Fruit fly (Drosophila melanogaster) whole organism, embryonic: ENCODE data around the gene CG18473.

Experiments used
- Abd-B ChIP-seq: fragments of 200-800 bp; sonication (Bioruptor generic); optimal IDR thresholded peaks from 2 replicates; lab custom pipeline; 2018; ENCODE audit warnings: missing biosample characterization, mild to moderate bottlenecking, missing genetic modification characterization, moderate library complexity
- Asciz ChIP-seq: fragments of 200-800 bp; sonication (Bioruptor generic); optimal IDR thresholded peaks from 2 replicates; lab custom pipeline; 2017; ENCODE audit warnings: missing biosample characterization, mild to moderate bottlenecking, missing genetic modification characterization, missing genetic modification reagents
- Atf3 ChIP-seq: fragments of 200-800 bp; sonication (Bioruptor generic); optimal IDR thresholded peaks from 3 replicates; lab custom pipeline; 2016; ENCODE audit warnings: missing biosample characterization, missing genetic modification characterization
- CG12299 ChIP-seq: fragments of 200-800 bp; sonication (Bioruptor generic); optimal IDR thresholded peaks from 2 replicates; lab custom pipeline; 2018; ENCODE audit warnings: missing biosample characterization, mild to moderate bottlenecking, missing genetic modification characterization
- CG1233 ChIP-seq: fragments of 200-800 bp; sonication (Bioruptor generic); optimal IDR thresholded peaks from 4 replicates; lab custom pipeline; 2018; ENCODE audit warnings: missing biosample characterization, mild to moderate bottlenecking, missing genetic modification characterization
- CG13624 ChIP-seq: fragments of 200-800 bp; sonication (Bioruptor generic); optimal IDR thresholded peaks from 2 replicates; lab custom pipeline; 2016; ENCODE audit warnings: missing biosample characterization, missing genetic modification characterization
- CG14014 ChIP-seq: fragments of 200-800 bp; sonication (Bioruptor generic); IDR thresholded peaks from 2 replicates; pipeline ENCODE4 v1.3.6; 2022; ENCODE audit warnings: missing biosample characterization, missing genetic modification characterization
- CG14860 ChIP-seq: fragments of 200-800 bp; sonication (Bioruptor generic); IDR thresholded peaks from 3 replicates; pipeline ENCODE4 v1.3.6; 2022; ENCODE audit warnings: missing biosample characterization, missing genetic modification characterization; ENCODE audit not compliant: partially characterized antibody
- CG1647 ChIP-seq: fragments of 200-800 bp; sonication (Bioruptor generic); optimal IDR thresholded peaks from 3 replicates; lab custom pipeline; 2016; ENCODE audit warnings: missing biosample characterization, missing genetic modification characterization
- CG16863 ChIP-seq: fragments of 200-800 bp; sonication (Bioruptor generic); optimal IDR thresholded peaks from 3 replicates; lab custom pipeline; 2016; ENCODE audit warnings: missing biosample characterization, missing genetic modification characterization
- CG17186 ChIP-seq: fragments of 200-800 bp; sonication (Bioruptor generic); optimal IDR thresholded peaks from 3 replicates; lab custom pipeline; 2017; ENCODE audit warnings: missing biosample characterization, missing genetic modification reagents, missing genetic modification characterization
- CG17802 ChIP-seq: fragments of 200-800 bp; sonication (Bioruptor generic); optimal IDR thresholded peaks from 2 replicates; lab custom pipeline; 2018; ENCODE audit warnings: missing biosample characterization, mild to moderate bottlenecking, missing genetic modification characterization, moderate library complexity
- CG18476 ChIP-seq: fragments of 200-800 bp; sonication (Bioruptor generic); optimal IDR thresholded peaks from 2 replicates; lab custom pipeline; 2016; ENCODE audit warnings: missing biosample characterization, mild to moderate bottlenecking, missing genetic modification characterization
- CG2116 ChIP-seq: fragments of 200-800 bp; sonication (Bioruptor generic); optimal IDR thresholded peaks from 3 replicates; lab custom pipeline; 2018; ENCODE audit warnings: missing biosample characterization, mild to moderate bottlenecking, missing genetic modification characterization
- CG2129 ChIP-seq: fragments of 200-800 bp; sonication (Bioruptor generic); IDR thresholded peaks from 2 replicates; pipeline ENCODE4 v1.3.6; 2022; ENCODE audit warnings: missing biosample characterization, missing genetic modification characterization; ENCODE audit not compliant: partially characterized antibody
- CG3407 ChIP-seq: fragments of 200-800 bp; sonication (Bioruptor generic); optimal IDR thresholded peaks from 2 replicates; lab custom pipeline; 2018; ENCODE audit warnings: missing biosample characterization, mild to moderate bottlenecking, missing genetic modification characterization
- CG4282 ChIP-seq: fragments of 200-800 bp; sonication (Bioruptor generic); optimal IDR thresholded peaks from 2 replicates; lab custom pipeline; 2016; ENCODE audit warnings: missing biosample characterization, missing genetic modification characterization
- CG4360 ChIP-seq: fragments of 200-800 bp; sonication (Bioruptor generic); IDR thresholded peaks from 2 replicates; pipeline ENCODE4 v1.3.6; 2022; ENCODE audit warnings: missing biosample characterization, missing genetic modification characterization
- CG43689 ChIP-seq: fragments of 200-800 bp; sonication (Bioruptor generic); IDR thresholded peaks from 2 replicates; pipeline ENCODE4 v1.3.6; 2022; ENCODE audit warnings: missing biosample characterization, missing genetic modification characterization
- CG6689 ChIP-seq: fragments of 200-800 bp; sonication (Bioruptor generic); IDR thresholded peaks from 2 replicates; pipeline ENCODE4 v1.3.6; 2022; ENCODE audit warnings: missing biosample characterization, missing genetic modification characterization
- CG6765 ChIP-seq: fragments of 200-800 bp; sonication (Bioruptor generic); optimal IDR thresholded peaks from 3 replicates; lab custom pipeline; 2017; ENCODE audit warnings: missing biosample characterization, mild to moderate bottlenecking, missing genetic modification characterization
- CG7928 ChIP-seq: fragments of 200-800 bp; sonication (Bioruptor generic); optimal IDR thresholded peaks from 2 replicates; lab custom pipeline; 2017; ENCODE audit warnings: missing biosample characterization, mild to moderate bottlenecking, missing genetic modification characterization
- CG8944 ChIP-seq: fragments of 200-800 bp; sonication (Bioruptor generic); optimal IDR thresholded peaks from 3 replicates; lab custom pipeline; 2016; ENCODE audit warnings: missing biosample characterization, missing genetic modification characterization
- CG9932 ChIP-seq: fragments of 200-800 bp; sonication (Bioruptor generic); IDR thresholded peaks from 2 replicates; pipeline ENCODE4 v1.3.6; 2022; ENCODE audit warnings: missing biosample characterization, missing genetic modification characterization
- CHES-1-like ChIP-seq: fragments of 200-800 bp; sonication (Bioruptor generic); optimal IDR thresholded peaks from 2 replicates; lab custom pipeline; 2016; ENCODE audit warnings: missing biosample characterization, missing genetic modification characterization
- D19B ChIP-seq: fragments of 200-800 bp; sonication (Bioruptor generic); optimal IDR thresholded peaks from 2 replicates; lab custom pipeline; 2017; ENCODE audit warnings: missing biosample characterization, mild to moderate bottlenecking, missing genetic modification characterization
- Deaf1 ChIP-seq: fragments of 200-800 bp; optimal IDR thresholded peaks from 3 replicates; lab custom pipeline; 2019; ENCODE audit warnings: missing biosample characterization, mild to moderate bottlenecking, missing genetic modification characterization, moderate library complexity
- Dref ChIP-seq: fragments of 200-800 bp; sonication (Bioruptor generic); IDR thresholded peaks from 2 replicates; pipeline ENCODE4 v1.3.6; 2022; ENCODE audit warnings: missing biosample characterization, missing genetic modification characterization
- HHEX ChIP-seq: fragments of 200-800 bp; sonication (Bioruptor generic); optimal IDR thresholded peaks from 3 replicates; lab custom pipeline; 2017; ENCODE audit warnings: missing biosample characterization, mild to moderate bottlenecking, missing genetic modification characterization, missing genetic modification reagents
- HLH54F ChIP-seq: fragments of 200-800 bp; sonication (Bioruptor generic); optimal IDR thresholded peaks from 3 replicates; lab custom pipeline; 2016; ENCODE audit warnings: missing biosample characterization, missing genetic modification characterization
- Hr3 ChIP-seq: fragments of 200-800 bp; sonication (Bioruptor generic); optimal IDR thresholded peaks from 3 replicates; lab custom pipeline; 2016; ENCODE audit warnings: missing biosample characterization, missing genetic modification characterization
- Lpt ChIP-seq: fragments of >200 bp; optimal IDR thresholded peaks from 2 replicates; lab custom pipeline; 2018; ENCODE audit warnings: missing biosample characterization, missing genetic modification characterization
- NfI ChIP-seq: fragments of 200-800 bp; sonication (Bioruptor generic); optimal IDR thresholded peaks from 3 replicates; lab custom pipeline; 2018; ENCODE audit warnings: missing biosample characterization, mild to moderate bottlenecking, missing genetic modification characterization, moderate library complexity
- Oli ChIP-seq: fragments of 200-800 bp; sonication (Bioruptor generic); optimal IDR thresholded peaks from 2 replicates; lab custom pipeline; 2018; ENCODE audit warnings: missing biosample characterization, mild to moderate bottlenecking, missing genetic modification characterization, moderate library complexity
- ap ChIP-seq: fragments of 200-800 bp; sonication (Bioruptor generic); IDR thresholded peaks from 2 replicates; pipeline ENCODE4 v1.3.6; 2022; ENCODE audit warnings: missing biosample characterization, missing genetic modification characterization
- ara ChIP-seq: fragments of 200-800 bp; sonication (Bioruptor generic); IDR thresholded peaks from 2 replicates; pipeline ENCODE4 v1.3.6; 2022; ENCODE audit warnings: missing biosample characterization, missing genetic modification characterization
- bigmax ChIP-seq: fragments of 200-800 bp; sonication (Bioruptor generic); optimal IDR thresholded peaks from 2 replicates; lab custom pipeline; 2018; ENCODE audit warnings: missing biosample characterization, mild to moderate bottlenecking, missing genetic modification characterization
- en ChIP-seq: fragments of 200-800 bp; sonication (Bioruptor generic); optimal IDR thresholded peaks from 2 replicates; lab custom pipeline; 2016; ENCODE audit warnings: missing biosample characterization, missing genetic modification characterization
- h ChIP-seq: fragments of >200 bp; optimal IDR thresholded peaks from 2 replicates; lab custom pipeline; 2017
- hbn ChIP-seq: fragments of 200-800 bp; sonication (Bioruptor generic); IDR thresholded peaks from 2 replicates; pipeline ENCODE4 v1.3.6; 2022; ENCODE audit warnings: missing biosample characterization, missing genetic modification characterization; ENCODE audit not compliant: partially characterized antibody
- kah ChIP-seq: fragments of 200-800 bp; sonication (Bioruptor generic); optimal IDR thresholded peaks from 2 replicates; lab custom pipeline; 2018; ENCODE audit warnings: missing biosample characterization, mild to moderate bottlenecking, missing genetic modification characterization
- klu ChIP-seq: fragments of 200-800 bp; sonication (Bioruptor generic); IDR thresholded peaks from 2 replicates; pipeline ENCODE4 v1.3.6; 2022; ENCODE audit warnings: missing biosample characterization, missing genetic modification characterization
- lola ChIP-seq, 3 experiments: fragments of >200 bp in 2 of 3; fragments of 200-800 bp in 1 of 3; sonication (Bioruptor generic) in 1 of 3; optimal IDR thresholded peaks; 2 replicates each; lab custom pipeline; 2017 to 2019; ENCODE audit warnings: missing biosample characterization in 3 of 3, missing genetic modification characterization in 3 of 3, mild to moderate bottlenecking in 1 of 3, moderate library complexity in 1 of 3
- mld ChIP-seq: fragments of 200-800 bp; sonication (Bioruptor generic); IDR thresholded peaks from 3 replicates; pipeline ENCODE4 v1.3.6; 2022; ENCODE audit warnings: missing biosample characterization, missing genetic modification characterization; ENCODE audit not compliant: partially characterized antibody
- org-1 ChIP-seq: fragments of 200-800 bp; sonication (Bioruptor generic); optimal IDR thresholded peaks from 2 replicates; lab custom pipeline; 2017; ENCODE audit warnings: missing biosample characterization, missing genetic modification characterization
- p53 ChIP-seq: fragments of 200-800 bp; sonication (Bioruptor generic); optimal IDR thresholded peaks from 2 replicates; lab custom pipeline; 2016; ENCODE audit warnings: missing biosample characterization, missing genetic modification characterization
- repo ChIP-seq: fragments of 200-800 bp; sonication (Bioruptor generic); optimal IDR thresholded peaks from 2 replicates; lab custom pipeline; 2016; ENCODE audit warnings: missing biosample characterization, missing genetic modification characterization
- run ChIP-seq: fragments of 200-800 bp; sonication (Bioruptor generic); optimal IDR thresholded peaks from 3 replicates; lab custom pipeline; 2018; ENCODE audit warnings: missing biosample characterization, mild to moderate bottlenecking, missing genetic modification characterization
- tgo ChIP-seq: fragments of 200-800 bp; sonication (Bioruptor generic); IDR thresholded peaks from 3 replicates; pipeline ENCODE4 v1.3.6; 2022; ENCODE audit warnings: missing biosample characterization, missing genetic modification characterization
- unc-4 ChIP-seq: fragments of 200-800 bp; sonication (Bioruptor generic); IDR thresholded peaks from 2 replicates; pipeline ENCODE4 v1.3.6; 2022; ENCODE audit warnings: missing biosample characterization, missing genetic modification characterization; ENCODE audit not compliant: partially characterized antibody
- vnd ChIP-seq: fragments of 200-800 bp; sonication (Bioruptor generic); IDR thresholded peaks from 3 replicates; pipeline ENCODE4 v1.3.6; 2022; ENCODE audit warnings: missing biosample characterization, missing genetic modification characterization; ENCODE audit not compliant: partially characterized antibody
- zen2 ChIP-seq: fragments of 200-800 bp; sonication (Bioruptor generic); IDR thresholded peaks from 3 replicates; pipeline ENCODE4 v1.3.6; 2022; ENCODE audit warnings: missing biosample characterization, missing genetic modification characterization; ENCODE audit not compliant: partially characterized antibody

The CG18473 gene

dm6 chr3R:9353276-9353652, 9.8 kb upstream of the CG18473 start (continued):
- TF ChIP-seq CG12299 (peak; percentile 83), CHES-1-like (GFP tag; lab: Kevin White, UChicago) (peak; percentile 1), repo (GFP tag; lab: Kevin White, UChicago) (no peak), CG17802 (tag; lab: Kevin White, UChicago) (peak; percentile 26), CG2116 (GFP tag; lab: Kevin White, UChicago) (peak; percentile 71), CG1647 (GFP tag; lab: Kevin White, UChicago) (peak; percentile 46), CG17186 (no peak), CG4360 (GFP tag; lab: Robert Waterston, UW) (no peak), vnd (no peak), CG6689 (GFP tag; lab: Robert Waterston, UW) (no peak), Oli (tag; lab: Kevin White, UChicago) (peak; percentile 89), Lpt (GFP tag; lab: Kevin White, UChicago) (no peak), CG8944 (GFP tag; lab: Kevin White, UChicago) (no peak), CG9932 (GFP tag; lab: Robert Waterston, UW) (no peak), bigmax (no peak), CG7928 (GFP tag; lab: Kevin White, UChicago) (peak; percentile 40), Atf3 (no peak), lola (GFP tag; optimal IDR thresholded peaks at IDR 0.05; lab: Kevin White, UChicago) (peak in 1 of 3 experiments; percentile 89), Deaf1 (tag; lab: Kevin White, UChicago) (peak; percentile 63), NfI (GFP tag; lab: Kevin White, UChicago) (peak; percentile 83), en (GFP tag; lab: Kevin White, UChicago) (no peak), CG2129 (no peak), run (peak; percentile 74), CG4282 (GFP tag; lab: Kevin White, UChicago) (no peak), CG14860 (GFP tag; lab: Robert Waterston, UW) (no peak), ara (GFP tag; lab: Robert Waterston, UW) (no peak), zen2 (GFP tag; lab: Robert Waterston, UW) (no peak), HHEX (GFP tag; lab: Kevin White, UChicago) (peak; percentile 87), CG6765 (GFP tag; lab: Kevin White, UChicago) (peak; percentile 36), tgo (no peak), p53 (GFP tag; lab: Kevin White, UChicago) (no peak), Dref (no peak), CG13624 (GFP tag; lab: Kevin White, UChicago) (peak; percentile 6), CG14014 (no peak), CG1233 (peak; percentile 85), Hr3 (GFP tag; lab: Kevin White, UChicago) (peak; percentile 84), Abd-B (GFP tag; lab: Kevin White, UChicago) (no peak), h (no peak), CG3407 (peak; percentile 84), kah (GFP tag; lab: Kevin White, UChicago) (peak; percentile 64), org-1 (GFP tag; lab: Kevin White, UChicago) (peak; percentile 85), CG16863 (peak; percentile 53), D19B (GFP tag; lab: Kevin White, UChicago) (peak; percentile 70), ap (no peak), Asciz (GFP tag; lab: Kevin White, UChicago) (peak; percentile 93), unc-4 (no peak), hbn (GFP tag; lab: Robert Waterston, UW) (no peak), CG43689 (GFP tag; lab: Robert Waterston, UW) (no peak), mld (GFP tag; lab: Robert Waterston, UW) (no peak), klu (GFP tag; lab: Robert Waterston, UW) (no peak), CG18476 (GFP tag; lab: Kevin White, UChicago) (peak; percentile 85), HLH54F (GFP tag; lab: Kevin White, UChicago) (peak; percentile 44)
